Fruit fly (Drosophila melanogaster): ENCODE results near the gene sls.

sls gene

dm6 chr3L:2162019-2162418, 46.6 kb upstream of the sls start (continued):
- TF ChIP-seq CG17359 (tag; optimal IDR thresholded peaks at IDR 0.05): peak; percentile 89
- TF ChIP-seq Sox102F (GFP tag; optimal IDR thresholded peaks at IDR 0.05): peak; percentile 83
- peak; percentile 16 for TF ChIP-seq maf-S (GFP tag; optimal IDR thresholded peaks at IDR 0.05)
- TF ChIP-seq dmrt99B (tag; optimal IDR thresholded peaks at IDR 0.05): peak; percentile 90
- peak; percentile 7 for TF ChIP-seq HLH54F (GFP tag; optimal IDR thresholded peaks at IDR 0.05)
- peak; percentile 37 for TF ChIP-seq BtbVII (GFP tag; optimal IDR thresholded peaks at IDR 0.05)
- peak; percentile 65 for TF ChIP-seq bab2 (GFP tag; optimal IDR thresholded peaks at IDR 0.05)
- TF ChIP-seq BEAF-32 (GFP tag; optimal IDR thresholded peaks at IDR 0.05): no peak
- TF ChIP-seq mam (GFP tag; optimal IDR thresholded peaks at IDR 0.05): peak; percentile 62
- TF ChIP-seq CG16813 (GFP tag; IDR thresholded peaks at IDR 0.05; ENCODE audit: partially characterized antibody): no peak
- peak; percentile 60 for TF ChIP-seq salm (tag; optimal IDR thresholded peaks at IDR 0.05)
- TF ChIP-seq CG14965 (GFP tag; optimal IDR thresholded peaks at IDR 0.05; ENCODE audit: borderline replicate concordance): peak; percentile 44
- peak; percentile 71 for TF ChIP-seq Gug (GFP tag; IDR thresholded peaks at IDR 0.05)
- TF ChIP-seq CG6254 (GFP tag; optimal IDR thresholded peaks at IDR 0.05): peak; percentile 64
- TF ChIP-seq sc (optimal IDR thresholded peaks at IDR 0.05): no peak
- TF ChIP-seq sc (GFP tag; optimal IDR thresholded peaks at IDR 0.05): peak; percentile 37
- TF ChIP-seq CG2712 (tag; optimal IDR thresholded peaks at IDR 0.05): peak; percentile 87
- TF ChIP-seq CG6683 (GFP tag; optimal IDR thresholded peaks at IDR 0.05): no peak
- peak; percentile 54 for TF ChIP-seq oc (tag; optimal IDR thresholded peaks at IDR 0.05)
- TF ChIP-seq CG3065 (GFP tag; optimal IDR thresholded peaks at IDR 0.05): no peak
- peak; percentile 79 for TF ChIP-seq gem (tag; optimal IDR thresholded peaks at IDR 0.05)
- peak; percentile 63 for TF ChIP-seq CG8924 (tag; optimal IDR thresholded peaks at IDR 0.05)
- peak; percentile 76 for TF ChIP-seq Oli (tag; optimal IDR thresholded peaks at IDR 0.05)
- TF ChIP-seq Side (GFP tag; optimal IDR thresholded peaks at IDR 0.05): peak; percentile 69
- TF ChIP-seq HmgZ (tag; optimal IDR thresholded peaks at IDR 0.05): peak; percentile 40
- TF ChIP-seq otp (GFP tag; IDR thresholded peaks at IDR 0.05): peak; percentile 82
- peak; percentile 16 for TF ChIP-seq CG6854 (GFP tag; optimal IDR thresholded peaks at IDR 0.05)
- no peak for TF ChIP-seq tna (GFP tag; IDR thresholded peaks at IDR 0.05; ENCODE audit: partially characterized antibody)
- TF ChIP-seq eyg (GFP tag; optimal IDR thresholded peaks at IDR 0.05): peak; percentile 35
- TF ChIP-seq chif (GFP tag; optimal IDR thresholded peaks at IDR 0.05): peak; percentile 40 to 72
- peak; percentile 88 for TF ChIP-seq HLH3B (GFP tag; IDR thresholded peaks at IDR 0.05)
- TF ChIP-seq CG4730 (GFP tag; IDR thresholded peaks at IDR 0.05): peak; percentile 68
- TF ChIP-seq repo (GFP tag; optimal IDR thresholded peaks at IDR 0.05): peak; percentile 80
- peak; percentile 75 for TF ChIP-seq Aef1 (GFP tag; IDR thresholded peaks at IDR 0.05)
- TF ChIP-seq Kr (GFP tag; optimal IDR thresholded peaks at IDR 0.05): no peak
- TF ChIP-seq nau (GFP tag; optimal IDR thresholded peaks at IDR 0.05): peak; percentile 72
- TF ChIP-seq mld (GFP tag; IDR thresholded peaks at IDR 0.05; ENCODE audit: partially characterized antibody): no peak
- no peak for TF ChIP-seq CG3838 (GFP tag; optimal IDR thresholded peaks at IDR 0.05)
- TF ChIP-seq CG7372 (GFP tag; IDR thresholded peaks at IDR 0.05): peak; percentile 69
- TF ChIP-seq Sry-δ (GFP tag; optimal IDR thresholded peaks at IDR 0.05): peak; percentile 36
- no peak for TF ChIP-seq Sin3A (optimal IDR thresholded peaks at IDR 0.05)
- peak; percentile 62 for TF ChIP-seq Fer1 (GFP tag; optimal IDR thresholded peaks at IDR 0.05)
- TF ChIP-seq Poxn (GFP tag; IDR thresholded peaks at IDR 0.05): no peak
- no peak for TF ChIP-seq stwl (tag; optimal IDR thresholded peaks at IDR 0.05)
- peak; percentile 56 for TF ChIP-seq CG10267 (tag; optimal IDR thresholded peaks at IDR 0.05)
- no peak for TF ChIP-seq rib (GFP tag; IDR thresholded peaks at IDR 0.05)
- TF ChIP-seq HLHmδ (GFP tag; optimal IDR thresholded peaks at IDR 0.05): no peak
- TF ChIP-seq Rx (GFP tag; IDR thresholded peaks at IDR 0.05): peak; percentile 86
- TF ChIP-seq dm (GFP tag; optimal IDR thresholded peaks at IDR 0.05): peak; percentile 41
- TF ChIP-seq Neu2 (GFP tag; optimal IDR thresholded peaks at IDR 0.05; ENCODE audit: borderline replicate concordance): no peak
- TF ChIP-seq CG2889 (GFP tag; IDR thresholded peaks at IDR 0.05): 0 out of 3 replicates have a peak, but pooled peaks have one; percentile 39
